Fruit fly (Drosophila melanogaster): ENCODE results near the gene CG12483.

Gene CG12483

dm6 chr3L:136591-137280 lies 38.6 kb upstream of the CG12483 start:
- TF ChIP-seq chif (GFP tag; optimal IDR thresholded peaks at IDR 0.05) (no peak), ara (GFP tag; IDR thresholded peaks at IDR 0.05) (peak; percentile 8; the same call in 1 of the 2 replicates), Camta (GFP tag; optimal IDR thresholded peaks at IDR 0.05) (no peak), so (GFP tag; IDR thresholded peaks at IDR 0.05) (no peak), Med (GFP tag) (peak; percentile 72), CG6689 (GFP tag; IDR thresholded peaks at IDR 0.05) (no peak), CG9727 (GFP tag; optimal IDR thresholded peaks at IDR 0.05) (no peak), zf30C (GFP tag; optimal IDR thresholded peaks at IDR 0.05) (no peak), lov (optimal IDR thresholded peaks at IDR 0.05) (no peak), lov (GFP tag; IDR thresholded peaks at IDR 0.05) (no peak), ATbp (GFP tag; optimal IDR thresholded peaks at IDR 0.05) (peak; percentile 41), CG9437 (GFP tag; optimal IDR thresholded peaks at IDR 0.05) (no peak), CG6654 (GFP tag; optimal IDR thresholded peaks at IDR 0.05) (no peak), CG34376 (GFP tag; optimal IDR thresholded peaks at IDR 0.05) (peak; percentile 23), CG17802 (tag; optimal IDR thresholded peaks at IDR 0.05) (no peak), seq (GFP tag; IDR thresholded peaks at IDR 0.05) (no peak), CG34422 (GFP tag; IDR thresholded peaks at IDR 0.05) (no peak), Trl (optimal IDR thresholded peaks at IDR 0.05) (no peak), Trl (GFP tag; optimal IDR thresholded peaks at IDR 0.05) (no peak), fd64A (GFP tag; optimal IDR thresholded peaks at IDR 0.05) (peak; percentile 22), CG10267 (tag; optimal IDR thresholded peaks at IDR 0.05) (no peak), CG10462 (GFP tag; optimal IDR thresholded peaks at IDR 0.05) (no peak), CG2116 (GFP tag; optimal IDR thresholded peaks at IDR 0.05) (no peak), exex (tag; optimal IDR thresholded peaks at IDR 0.05) (peak; percentile 72), D19B (GFP tag; optimal IDR thresholded peaks at IDR 0.05) (no peak), CG12299 (tag; optimal IDR thresholded peaks at IDR 0.05) (no peak), wor (GFP tag; IDR thresholded peaks at IDR 0.05) (no peak), sug (tag; optimal IDR thresholded peaks at IDR 0.05) (peak; percentile 25), CG3065 (GFP tag; optimal IDR thresholded peaks at IDR 0.05) (no peak), CG17359 (tag; optimal IDR thresholded peaks at IDR 0.05) (no peak), Sox102F (GFP tag; optimal IDR thresholded peaks at IDR 0.05) (no peak), lmd (GFP tag; IDR thresholded peaks at IDR 0.05) (no peak), CG1233 (GFP tag; optimal IDR thresholded peaks at IDR 0.05) (peak; percentile 31), CG13123 (GFP tag; optimal IDR thresholded peaks at IDR 0.05) (no peak), Asciz (GFP tag; optimal IDR thresholded peaks at IDR 0.05) (peak; percentile 58), gce (GFP tag; IDR thresholded peaks at IDR 0.05) (0 out of 3 replicates have a peak, but pooled peaks have one; percentile 17), gcm2 (GFP tag; optimal IDR thresholded peaks at IDR 0.05) (no peak), CG9876 (GFP tag; optimal IDR thresholded peaks at IDR 0.05) (no peak), GATAe (GFP tag; conservative IDR thresholded peaks at IDR 0.05) (peak; percentile 62), Rfx (GFP tag; IDR thresholded peaks at IDR 0.05) (no peak), cwo (GFP tag; optimal IDR thresholded peaks at IDR 0.05) (peak; percentile 89), sob (GFP tag; IDR thresholded peaks at IDR 0.05) (peak; percentile 25; the same call in 1 of the 2 replicates), CG15601 (tag; optimal IDR thresholded peaks at IDR 0.05) (no peak), CG15479 (GFP tag; optimal IDR thresholded peaks at IDR 0.05) (no peak), D (optimal IDR thresholded peaks at IDR 0.05) (no peak), D (GFP tag; optimal IDR thresholded peaks at IDR 0.05) (peak; percentile 10), CG8478 (optimal IDR thresholded peaks at IDR 0.05) (no peak), mirr (GFP tag; optimal IDR thresholded peaks at IDR 0.05) (peak; percentile 44), CG7357 (GFP tag; IDR thresholded peaks at IDR 0.05) (no peak), nau (GFP tag; optimal IDR thresholded peaks at IDR 0.05) (no peak), CG9797 (GFP tag; optimal IDR thresholded peaks at IDR 0.05) (no peak)

Measured in whole organism, embryonic.